Worm (Caenorhabditis elegans) whole organism, L1 larva: ENCODE results near the gene Y22D7AR.6.
A peak's percentile ranks its signal among the peaks of the same experiment; 100 is the strongest.

Experiments used
- C04F5.9 ChIP-seq: sonication (generic microtip); optimal IDR thresholded peaks from 2 replicates; lab custom pipeline; 2016; ENCODE audit warnings: missing genetic modification characterization, missing compliant biosample characterization
- C16A3.4 ChIP-seq: fragments of 150-350 bp; optimal IDR thresholded peaks from 2 replicates; lab custom pipeline; 2014; ENCODE audit warnings: missing biosample characterization, missing genetic modification characterization
- C34B4.2 ChIP-seq: sonication (generic microtip); optimal IDR thresholded peaks from 2 replicates; lab custom pipeline; 2017; ENCODE audit warnings: mild to moderate bottlenecking, missing genetic modification characterization, missing compliant biosample characterization
- F16B12.6 ChIP-seq: fragments of 150-350 bp; optimal IDR thresholded peaks from 2 replicates; lab custom pipeline; 2014; ENCODE audit warnings: missing biosample characterization, missing genetic modification characterization
- alr-1 ChIP-seq: fragments of 200-800 bp; sonication (Bioruptor generic); optimal IDR thresholded peaks from 2 replicates; lab custom pipeline; 2018; ENCODE audit warnings: borderline replicate concordance, mild to moderate bottlenecking, missing genetic modification characterization, missing compliant biosample characterization
- aly-2 ChIP-seq: fragments of 150-350 bp; optimal IDR thresholded peaks from 2 replicates; lab custom pipeline; 2014; ENCODE audit warnings: missing biosample characterization, missing genetic modification characterization
- blmp-1 ChIP-seq: fragments of 150-350 bp; optimal IDR thresholded peaks from 2 replicates; lab custom pipeline; 2014; ENCODE audit warnings: missing biosample characterization, missing genetic modification characterization
- ceh-63 ChIP-seq: fragments of 200-800 bp; sonication (Bioruptor generic); optimal IDR thresholded peaks from 2 replicates; lab custom pipeline; 2018; ENCODE audit warnings: mild to moderate bottlenecking, missing genetic modification characterization, missing compliant biosample characterization
- ceh-8 ChIP-seq: fragments of 200-800 bp; sonication (Bioruptor generic); optimal IDR thresholded peaks from 2 replicates; lab custom pipeline; 2018; ENCODE audit warnings: mild to moderate bottlenecking, missing genetic modification characterization, moderate library complexity, missing compliant biosample characterization
- ceh-82 ChIP-seq, 3 experiments: fragments of 150-350 bp in 1 of 3; sonication (generic microtip) in 2 of 3; optimal IDR thresholded peaks; 2 replicates each; lab custom pipeline; 2014 to 2017; ENCODE audit warnings: missing biosample characterization in 3 of 3, missing genetic modification characterization in 3 of 3
- dsc-1 ChIP-seq: sonication (generic microtip); optimal IDR thresholded peaks from 2 replicates; lab custom pipeline; 2016; ENCODE audit warnings: mild to moderate bottlenecking, missing genetic modification characterization, missing compliant biosample characterization
- efl-1 ChIP-seq, 4 experiments: fragments of 150-350 bp; optimal IDR thresholded peaks in 3 of 4; peaks in 1 of 4; 1 replicate in 1 of 4; 2 replicates in 3 of 4; lab custom pipeline; 2014; ENCODE audit warnings: missing biosample characterization in 2 of 4, missing genetic modification characterization in 2 of 4, missing genetic modification reagents in 2 of 4
- egl-13 ChIP-seq: sonication (generic microtip); optimal IDR thresholded peaks from 2 replicates; lab custom pipeline; 2016; ENCODE audit warnings: missing genotype, missing genetic modification reagents, missing genetic modification characterization, missing compliant biosample characterization
- egl-27 ChIP-seq, 2 experiments: fragments of 150-350 bp in 1 of 2; sonication (generic microtip); optimal IDR thresholded peaks; 3 replicates each; lab custom pipeline; 2017 to 2018; ENCODE audit warnings: missing biosample characterization in 2 of 2, missing genetic modification characterization in 2 of 2, missing genetic modification reagents in 2 of 2
- elt-2 ChIP-seq: sonication (generic microtip); optimal IDR thresholded peaks from 2 replicates; lab custom pipeline; 2016; ENCODE audit warnings: missing genetic modification characterization, mild to moderate bottlenecking, inconsistent platforms, missing compliant biosample characterization, missing genetic modification reagents
- elt-3 ChIP-seq, 6 experiments: fragments of 150-350 bp in 1 of 6; sonication (generic microtip); optimal IDR thresholded peaks; 2 replicates each; lab custom pipeline; 2017 to 2018; ENCODE audit warnings: missing biosample characterization in 6 of 6, missing genetic modification characterization in 6 of 6, inconsistent platforms in 1 of 6
- ets-5 ChIP-seq: fragments of 200-800 bp; sonication (Bioruptor generic); IDR thresholded peaks from 2 replicates; pipeline ENCODE4 v1.3.6; 2022; ENCODE audit warnings: missing genetic modification characterization, missing compliant biosample characterization
- fkh-10 ChIP-seq: sonication (generic microtip); optimal IDR thresholded peaks from 2 replicates; lab custom pipeline; 2017; ENCODE audit warnings: missing biosample characterization, missing genetic modification reagents, missing genetic modification characterization
- fkh-4 ChIP-seq: sonication (generic microtip); optimal IDR thresholded peaks from 2 replicates; lab custom pipeline; 2016; ENCODE audit warnings: missing compliant biosample characterization, missing genetic modification characterization, borderline replicate concordance
- hlh-4 ChIP-seq: sonication (generic microtip); optimal IDR thresholded peaks from 2 replicates; lab custom pipeline; 2016; ENCODE audit warnings: mild to moderate bottlenecking, missing genetic modification characterization, missing compliant biosample characterization
- isw-1 ChIP-seq: fragments of 200-800 bp; sonication (Bioruptor generic); IDR thresholded peaks from 2 replicates; pipeline ENCODE4 v1.3.6; 2022; ENCODE audit warnings: missing genetic modification characterization, missing compliant biosample characterization
- lin-13 ChIP-seq: fragments of 150-350 bp; optimal IDR thresholded peaks from 2 replicates; lab custom pipeline; 2014; ENCODE audit warnings: missing biosample characterization, missing genetic modification reagents, missing genetic modification characterization
- lin-15B ChIP-seq: fragments of 150-350 bp; sonication (generic microtip); optimal IDR thresholded peaks from 3 replicates; lab custom pipeline; 2014; ENCODE audit warnings: missing biosample characterization, missing genetic modification characterization
- mdl-1 ChIP-seq, 2 experiments: fragments of 150-350 bp; optimal IDR thresholded peaks; 2 replicates each; lab custom pipeline; 2014 to 2017; ENCODE audit warnings: missing biosample characterization in 2 of 2, missing genetic modification characterization in 2 of 2, inconsistent platforms in 1 of 2
- mef-2 ChIP-seq: fragments of 150-350 bp; optimal IDR thresholded peaks from 2 replicates; lab custom pipeline; 2014; ENCODE audit warnings: missing biosample characterization, missing genetic modification characterization
- nhr-11 ChIP-seq: fragments of 150-350 bp; optimal IDR thresholded peaks from 2 replicates; lab custom pipeline; 2014; ENCODE audit warnings: missing biosample characterization, missing genetic modification characterization
- nhr-12 ChIP-seq: sonication (generic microtip); optimal IDR thresholded peaks from 2 replicates; lab custom pipeline; 2017; ENCODE audit warnings: missing biosample characterization, missing genetic modification characterization
- nhr-20 ChIP-seq: sonication (generic microtip); optimal IDR thresholded peaks from 2 replicates; lab custom pipeline; 2016; ENCODE audit warnings: mild to moderate bottlenecking, missing genetic modification characterization, missing compliant biosample characterization
- nhr-77 ChIP-seq: fragments of 150-350 bp; optimal IDR thresholded peaks from 2 replicates; lab custom pipeline; 2014; ENCODE audit warnings: missing biosample characterization, missing genetic modification characterization
- nhr-85 ChIP-seq: sonication (generic microtip); peaks from one replicate; lab custom pipeline; 2016; ENCODE audit warnings: missing genetic modification characterization, inconsistent platforms, missing compliant biosample characterization
- pax-3 ChIP-seq: fragments of 200-800 bp; sonication (Bioruptor generic); optimal IDR thresholded peaks from 2 replicates; lab custom pipeline; 2018; ENCODE audit warnings: mild to moderate bottlenecking, missing genetic modification characterization, moderate library complexity, missing compliant biosample characterization
- pqm-1 ChIP-seq: sonication (generic microtip); optimal IDR thresholded peaks from 3 replicates; lab custom pipeline; 2017; ENCODE audit warnings: missing biosample characterization, missing genetic modification characterization
- rnt-1 ChIP-seq: sonication (generic microtip); optimal IDR thresholded peaks from 2 replicates; lab custom pipeline; 2016; ENCODE audit warnings: mild to moderate bottlenecking, missing genetic modification characterization, moderate library complexity, missing compliant biosample characterization
- skn-1 ChIP-seq: fragments of 150-350 bp; optimal IDR thresholded peaks from 2 replicates; lab custom pipeline; 2014; ENCODE audit warnings: missing biosample characterization, missing genetic modification characterization
- snpc-4 ChIP-seq: fragments of 150-350 bp; optimal IDR thresholded peaks from 2 replicates; lab custom pipeline; 2014; ENCODE audit warnings: missing biosample characterization, missing genetic modification characterization
- sptf-1 ChIP-seq: fragments of 150-350 bp; optimal IDR thresholded peaks from 2 replicates; lab custom pipeline; 2014; ENCODE audit warnings: missing biosample characterization, missing genetic modification characterization
- sup-37 ChIP-seq: fragments of 200-800 bp; sonication (Bioruptor generic); optimal IDR thresholded peaks from 2 replicates; lab custom pipeline; 2018; ENCODE audit warnings: mild to moderate bottlenecking, missing genetic modification characterization, missing compliant biosample characterization
- tbx-2 ChIP-seq: sonication (generic microtip); optimal IDR thresholded peaks from 2 replicates; lab custom pipeline; 2016; ENCODE audit warnings: missing genetic modification characterization, missing compliant biosample characterization
- tlp-1 ChIP-seq: fragments of 150-350 bp; optimal IDR thresholded peaks from 2 replicates; lab custom pipeline; 2014; ENCODE audit warnings: missing biosample characterization, missing genetic modification characterization
- unc-130 ChIP-seq: fragments of 150-350 bp; optimal IDR thresholded peaks from 2 replicates; lab custom pipeline; 2017; ENCODE audit warnings: missing biosample characterization, missing genetic modification characterization, inconsistent platforms
- vab-15 ChIP-seq: sonication (generic microtip); optimal IDR thresholded peaks from 2 replicates; lab custom pipeline; 2017; ENCODE audit warnings: missing genotype, mild to moderate bottlenecking, missing genetic modification characterization, missing compliant biosample characterization
- zag-1 ChIP-seq: fragments of 150-350 bp; optimal IDR thresholded peaks from 2 replicates; lab custom pipeline; 2014; ENCODE audit warnings: missing biosample characterization, missing genetic modification characterization
- zip-4 ChIP-seq: fragments of 200-800 bp; sonication (Bioruptor generic); optimal IDR thresholded peaks from 2 replicates; lab custom pipeline; 2018; ENCODE audit warnings: mild to moderate bottlenecking, missing genetic modification characterization, moderate library complexity, missing compliant biosample characterization

Y22D7AR.6 gene

ce11 chrIII:1663056-1663455, 13.5 kb downstream of the Y22D7AR.6 start:
- no peak for TF ChIP-seq sptf-1 (tag; lab: Kevin White, UChicago)
- no peak for TF ChIP-seq hlh-4 (tag; lab: Kevin White, UChicago)
- no peak for TF ChIP-seq C16A3.4
- no peak for TF ChIP-seq vab-15
- no peak for TF ChIP-seq aly-2 (tag; lab: Kevin White, UChicago)
- no peak for TF ChIP-seq isw-1
- no peak for TF ChIP-seq dsc-1 (tag; lab: Kevin White, UChicago)
- TF ChIP-seq ets-5 (GFP tag; lab: Robert Waterston, UW), result no peak
- no peak for TF ChIP-seq lin-13 (GFP tag; lab: Kevin White, UChicago)
- TF ChIP-seq nhr-20 (tag; lab: Kevin White, UChicago), result no peak
- no peak for TF ChIP-seq lin-15B
- no peak for TF ChIP-seq tbx-2 (tag; lab: Kevin White, UChicago)
- no peak for TF ChIP-seq alr-1 (tag; lab: Kevin White, UChicago)
- TF ChIP-seq ceh-8 (GFP tag; lab: Kevin White, UChicago), result no peak
- no peak for TF ChIP-seq pax-3 (tag; lab: Kevin White, UChicago)
- no peak for TF ChIP-seq C34B4.2 (tag; lab: Kevin White, UChicago)
- TF ChIP-seq mdl-1 (tag; optimal IDR thresholded peaks at IDR 0.05; lab: Kevin White, UChicago), result no peak
- TF ChIP-seq elt-3 (tag; optimal IDR thresholded peaks at IDR 0.05; lab: Kevin White, UChicago), result no peak
- TF ChIP-seq, all 84 proteins: peak for 0

- TF ChIP-seq nhr-12 (no peak), nhr-85 (tag; lab: Kevin White, UChicago) (peak; percentile 15)
- TF ChIP-seq, all 84 proteins: peak for 1
These were observed 14.1 kb downstream of the Y22D7AR.6 start for ce11 chrIII:1662405-1662804.

- TF ChIP-seq efl-1 (optimal IDR thresholded peaks at IDR 0.05; lab: Kevin White, UChicago) (no peak), efl-1 (GFP tag; optimal IDR thresholded peaks at IDR 0.05 in 1 of 2; lab: Kevin White, UChicago) (peak in 1 of 2 experiments; percentile 20), elt-2 (tag; lab: Kevin White, UChicago) (peak; percentile 28), C04F5.9 (tag; lab: Kevin White, UChicago) (no peak)
- TF ChIP-seq, all 84 proteins: peak for 2
These were observed 15.5 kb downstream of the Y22D7AR.6 start for ce11 chrIII:1661031-1661430.

ce11 chrIII:1659763-1660162, 16.8 kb downstream of the Y22D7AR.6 start, which contains the start of gene Y22D7AL.15:
TSS of gene Y22D7AL.15 (minus strand) at chrIII:1659863.
- TF ChIP-seq snpc-4, result no peak
- no peak for TF ChIP-seq fkh-4 (tag; lab: Kevin White, UChicago)
- TF ChIP-seq ceh-63, result no peak
- TF ChIP-seq sup-37 (GFP tag; lab: Kevin White, UChicago), result no peak
- TF ChIP-seq nhr-20 (tag; lab: Kevin White, UChicago), result no peak
- TF ChIP-seq C04F5.9 (tag; lab: Kevin White, UChicago), result no peak
- no peak for TF ChIP-seq unc-130
- no peak for TF ChIP-seq mef-2 (tag; lab: Kevin White, UChicago)
- no peak for TF ChIP-seq tlp-1
- no peak for TF ChIP-seq C34B4.2 (tag; lab: Kevin White, UChicago)

ce11 chrIII:1657380-1657779, 19.1 kb downstream of the Y22D7AR.6 start, which contains the start of gene cht-4:
TSS of gene cht-4 (minus strand) at chrIII:1657480.
- TF ChIP-seq egl-13 (tag; lab: Kevin White, UChicago) (no peak), nhr-77 (tag; lab: Kevin White, UChicago) (no peak), fkh-10 (GFP tag; lab: Kevin White, UChicago) (no peak), blmp-1 (tag; lab: Kevin White, UChicago) (no peak), rnt-1 (tag; lab: Kevin White, UChicago) (no peak), F16B12.6 (no peak), ceh-82 (tag; optimal IDR thresholded peaks at IDR 0.05; lab: Kevin White, UChicago) (no peak), C34B4.2 (tag; lab: Kevin White, UChicago) (no peak), zip-4 (no peak), skn-1 (no peak), egl-27 (tag; optimal IDR thresholded peaks at IDR 0.05; lab: Kevin White, UChicago) (no peak), snpc-4 (no peak), zag-1 (tag; lab: Kevin White, UChicago) (no peak), pax-3 (tag; lab: Kevin White, UChicago) (no peak), nhr-11 (tag; lab: Kevin White, UChicago) (no peak), pqm-1 (tag; lab: Kevin White, UChicago) (no peak)
